Worm (Caenorhabditis elegans) whole organism, early embryonic: ENCODE measurements around the gene F55A11.4.

Experiments
- F13C5.2 ChIP-seq: sonication (generic microtip); optimal IDR thresholded peaks from 2 replicates; lab custom pipeline; 2017; ENCODE audit warnings: mild to moderate bottlenecking, missing genetic modification characterization, inconsistent platforms, missing compliant biosample characterization
- ama-1 ChIP-seq: fragments of 150-350 bp; optimal IDR thresholded peaks from 2 replicates; lab custom pipeline; 2014
- ceh-13 ChIP-seq: fragments of 200-800 bp; sonication (Bioruptor generic); optimal IDR thresholded peaks from 2 replicates; lab custom pipeline; 2018; ENCODE audit warnings: mild to moderate bottlenecking, missing genetic modification characterization, missing compliant biosample characterization
- hmg-4 ChIP-seq: fragments of 200-800 bp; sonication (Bioruptor generic); optimal IDR thresholded peaks from 2 replicates; lab custom pipeline; 2018; ENCODE audit warnings: mild to moderate bottlenecking, missing genetic modification characterization, missing compliant biosample characterization
- hnd-1 ChIP-seq: sonication (generic microtip); optimal IDR thresholded peaks from 2 replicates; lab custom pipeline; 2016; ENCODE audit warnings: missing genetic modification characterization, missing compliant biosample characterization
- scrt-1 ChIP-seq: fragments of 200-800 bp; sonication (Bioruptor generic); IDR thresholded peaks from 2 replicates; pipeline ENCODE4 v1.3.6; 2022; ENCODE audit warnings: missing genetic modification characterization, missing compliant biosample characterization
- tbx-11 ChIP-seq: fragments of 200-800 bp; sonication (Bioruptor generic); IDR thresholded peaks from 2 replicates; pipeline ENCODE4 v1.3.6; 2022; ENCODE audit warnings: missing genetic modification characterization, missing compliant biosample characterization
- tbx-37 ChIP-seq: fragments of 200-800 bp; sonication (Bioruptor generic); conservative IDR thresholded peaks from 2 replicates; pipeline ENCODE4 v1.3.6; 2022; ENCODE audit warnings: missing genetic modification reagents, missing genetic modification characterization, missing compliant biosample characterization
- tra-4 ChIP-seq: sonication (generic microtip); optimal IDR thresholded peaks from 2 replicates; lab custom pipeline; 2017; ENCODE audit warnings: missing genetic modification characterization, missing compliant biosample characterization

DNA sequence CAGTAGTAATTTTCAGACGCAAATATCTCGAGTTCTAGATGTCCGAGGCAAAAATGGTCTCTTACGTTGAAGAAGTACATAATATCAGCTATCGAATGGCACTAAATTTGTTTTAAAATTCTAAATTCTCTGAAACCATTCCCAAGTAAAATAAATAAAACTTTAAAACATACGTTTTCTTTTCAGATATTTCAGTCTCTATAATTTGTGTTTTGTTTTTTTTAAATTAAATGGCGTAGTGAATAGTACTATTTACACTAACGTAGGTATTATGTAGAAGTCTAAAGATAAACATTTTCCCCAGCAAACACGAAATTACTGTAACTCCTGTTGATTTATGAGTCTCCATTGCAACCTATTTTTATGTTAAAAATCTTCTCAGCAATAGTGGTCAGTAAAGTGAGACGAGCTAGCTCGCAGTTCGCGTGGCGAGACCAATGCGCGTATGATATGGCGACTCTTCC, 47.0 kb downstream of the F55A11.4 start:
- TF ChIP-seq tra-4, result no peak
- no peak for TF ChIP-seq ceh-13
- TF ChIP-seq hmg-4 (GFP tag; lab: Kevin White, UChicago), result no peak
- TF ChIP-seq ama-1 (lab: Kevin White, UChicago), result no peak
- no peak for TF ChIP-seq tbx-37
- TF ChIP-seq scrt-1 (GFP tag; lab: Robert Waterston, UW), result no peak
- no peak for TF ChIP-seq tbx-11 (GFP tag; lab: Robert Waterston, UW)
- no peak for TF ChIP-seq F13C5.2 (tag; lab: Kevin White, UChicago)
- TF ChIP-seq hnd-1 (tag; lab: Kevin White, UChicago), result no peak
